Worm (Caenorhabditis elegans) whole organism, young adult: ENCODE data around the gene dhhc-14.
"Not testable (repeated sequence)": the region's sequence is repeated elsewhere in the genome, so short reads cannot be mapped to it uniquely, and the experiment has no call there.

Experiments
- F22D6.2 ChIP-seq: sonication (generic microtip); optimal IDR thresholded peaks from 2 replicates; lab custom pipeline; 2016; ENCODE audit warnings: mild to moderate bottlenecking, missing genetic modification characterization, missing compliant biosample characterization
- F37B4.10 ChIP-seq: fragments of 200-800 bp; sonication (Bioruptor generic); IDR thresholded peaks from 2 replicates; pipeline ENCODE4 v1.3.6; 2022; ENCODE audit warnings: missing genetic modification characterization, missing compliant biosample characterization
- F39B2.1 ChIP-seq: fragments of 200-800 bp; sonication (Bioruptor generic); IDR thresholded peaks from 2 replicates; pipeline ENCODE4 v1.3.6; 2022; ENCODE audit warnings: missing genetic modification reagents, missing genetic modification characterization, missing compliant biosample characterization
- F49E8.2 ChIP-seq: sonication (generic microtip); optimal IDR thresholded peaks from 3 replicates; lab custom pipeline; 2017; ENCODE audit warnings: missing genetic modification characterization, mild to moderate bottlenecking, missing compliant biosample characterization, antibody characterized with exemption, moderate library complexity; ENCODE audit not compliant: insufficient read depth
- F52B5.7 ChIP-seq: sonication (generic microtip); optimal IDR thresholded peaks from 2 replicates; lab custom pipeline; 2016; ENCODE audit warnings: mild to moderate bottlenecking, missing genetic modification characterization, missing compliant biosample characterization
- K11D2.4 ChIP-seq: fragments of 200-800 bp; sonication (Bioruptor generic); IDR thresholded peaks from 2 replicates; pipeline ENCODE4 v1.3.6; 2022; ENCODE audit warnings: missing genetic modification reagents, missing genetic modification characterization, missing compliant biosample characterization
- K12H6.12 ChIP-seq: fragments of 200-800 bp; sonication (Bioruptor generic); optimal IDR thresholded peaks from 2 replicates; lab custom pipeline; 2018; ENCODE audit warnings: mild to moderate bottlenecking, missing genetic modification characterization, missing compliant biosample characterization
- T07F8.4 ChIP-seq: sonication (generic microtip); optimal IDR thresholded peaks from 2 replicates; lab custom pipeline; 2016; ENCODE audit warnings: mild to moderate bottlenecking, missing genetic modification characterization, moderate library complexity, missing compliant biosample characterization
- T26A5.8 ChIP-seq: sonication (generic microtip); optimal IDR thresholded peaks from 2 replicates; lab custom pipeline; 2016; ENCODE audit warnings: missing genetic modification characterization, missing compliant biosample characterization
- Y56A3A.18 ChIP-seq: fragments of 200-800 bp; sonication (Bioruptor generic); IDR thresholded peaks from 2 replicates; pipeline ENCODE4 v1.3.6; 2022; ENCODE audit warnings: missing genetic modification reagents, missing genetic modification characterization, missing compliant biosample characterization
- akir-1 ChIP-seq: fragments of 200-800 bp; sonication (Bioruptor generic); optimal IDR thresholded peaks from 2 replicates; lab custom pipeline; 2018; ENCODE audit warnings: mild to moderate bottlenecking, missing genetic modification characterization, moderate library complexity, missing compliant biosample characterization
- ama-1 ChIP-seq, 3 experiments: fragments of 150-350 bp in 1 of 3; sonication (generic microtip) in 2 of 3; optimal IDR thresholded peaks; 2 replicates each; lab custom pipeline; 2014 to 2018; ENCODE audit warnings: missing biosample characterization in 2 of 3, missing genetic modification characterization in 2 of 3, missing genetic modification reagents in 2 of 3
- aptf-2 ChIP-seq: fragments of 200-800 bp; sonication (Bioruptor generic); conservative IDR thresholded peaks from 2 replicates; pipeline ENCODE4 v1.3.6; 2022; ENCODE audit warnings: missing genetic modification reagents, missing genetic modification characterization, missing compliant biosample characterization
- attf-6 ChIP-seq: fragments of 200-800 bp; sonication (Bioruptor generic); IDR thresholded peaks from 2 replicates; pipeline ENCODE4 v1.3.6; 2022; ENCODE audit warnings: missing genetic modification reagents, missing genetic modification characterization, missing compliant biosample characterization
- bed-2 ChIP-seq: fragments of 200-800 bp; sonication (Bioruptor generic); IDR thresholded peaks from 2 replicates; pipeline ENCODE4 v1.3.6; 2022; ENCODE audit warnings: missing genetic modification reagents, missing genetic modification characterization, missing compliant biosample characterization
- cebp-2 ChIP-seq: fragments of 200-800 bp; sonication (Bioruptor generic); IDR thresholded peaks from 2 replicates; pipeline ENCODE4 v1.3.6; 2022; ENCODE audit warnings: missing genetic modification characterization, missing compliant biosample characterization
- ceh-100 ChIP-seq: fragments of 200-800 bp; sonication (Bioruptor generic); IDR thresholded peaks from 2 replicates; pipeline ENCODE4 v1.3.6; 2022; ENCODE audit warnings: missing genetic modification reagents, missing genetic modification characterization, missing compliant biosample characterization
- ceh-40 ChIP-seq: fragments of 200-800 bp; sonication (Bioruptor generic); IDR thresholded peaks from 2 replicates; pipeline ENCODE4 v1.3.6; 2022; ENCODE audit warnings: missing genetic modification characterization, missing compliant biosample characterization
- ceh-58 ChIP-seq: fragments of 200-800 bp; sonication (Bioruptor generic); IDR thresholded peaks from 2 replicates; pipeline ENCODE4 v1.3.6; 2022; ENCODE audit warnings: missing genetic modification characterization, missing compliant biosample characterization
- ceh-79 ChIP-seq: sonication (generic microtip); optimal IDR thresholded peaks from 2 replicates; lab custom pipeline; 2017; ENCODE audit warnings: mild to moderate bottlenecking, missing genetic modification characterization, missing compliant biosample characterization
- chd-7 ChIP-seq: sonication (generic microtip); optimal IDR thresholded peaks from 2 replicates; lab custom pipeline; 2016; ENCODE audit warnings: mild to moderate bottlenecking, missing genetic modification characterization, moderate library complexity, missing compliant biosample characterization
- die-1 ChIP-seq: sonication (generic microtip); optimal IDR thresholded peaks from 2 replicates; lab custom pipeline; 2016; ENCODE audit warnings: missing genotype, mild to moderate bottlenecking, missing genetic modification characterization, missing compliant biosample characterization
- efl-1 ChIP-seq: fragments of 150-350 bp; optimal IDR thresholded peaks from 2 replicates; lab custom pipeline; 2014; ENCODE audit warnings: missing biosample characterization, missing genetic modification reagents, missing genetic modification characterization
- egl-44 ChIP-seq: fragments of 200-800 bp; sonication (Bioruptor generic); IDR thresholded peaks from 2 replicates; pipeline ENCODE4 v1.3.6; 2022; ENCODE audit warnings: missing genetic modification reagents, missing genetic modification characterization, missing compliant biosample characterization
- egrh-3 ChIP-seq: fragments of 200-800 bp; sonication (Bioruptor generic); IDR thresholded peaks from 2 replicates; pipeline ENCODE4 v1.3.6; 2022; ENCODE audit warnings: missing genetic modification reagents, missing genetic modification characterization, missing compliant biosample characterization
- him-1 ChIP-seq: sonication (generic microtip); optimal IDR thresholded peaks from 2 replicates; lab custom pipeline; 2016; ENCODE audit warnings: missing genotype, missing genetic modification reagents, missing genetic modification characterization, missing compliant biosample characterization
- hlh-12 ChIP-seq: sonication (generic microtip); optimal IDR thresholded peaks from 2 replicates; lab custom pipeline; 2016; ENCODE audit warnings: missing genetic modification characterization, missing compliant biosample characterization
- hmg-1.2 ChIP-seq: fragments of 200-800 bp; sonication (Bioruptor generic); IDR thresholded peaks from 2 replicates; pipeline ENCODE4 v1.3.6; 2022; ENCODE audit warnings: missing genetic modification reagents, missing genetic modification characterization, missing compliant biosample characterization
- hrde-1 ChIP-seq: sonication (generic microtip); optimal IDR thresholded peaks from 2 replicates; lab custom pipeline; 2016; ENCODE audit warnings: missing genetic modification characterization, mild to moderate bottlenecking, missing compliant biosample characterization, moderate library complexity, missing genotype, missing genetic modification reagents, borderline replicate concordance
- let-607 ChIP-seq, 2 experiments: fragments of 200-800 bp in 1 of 2; sonication (Bioruptor generic) in 1 of 2; sonication (generic microtip) in 1 of 2; optimal IDR thresholded peaks; 2 replicates each; lab custom pipeline; 2016 to 2018; ENCODE audit warnings: mild to moderate bottlenecking in 2 of 2, missing compliant biosample characterization in 2 of 2, missing genetic modification characterization in 2 of 2, moderate library complexity in 2 of 2, missing genotype in 1 of 2
- lin-26 ChIP-seq: fragments of 200-800 bp; sonication (Bioruptor generic); IDR thresholded peaks from 2 replicates; pipeline ENCODE4 v1.3.6; 2022; ENCODE audit warnings: missing genetic modification reagents, missing genetic modification characterization, missing compliant biosample characterization
- lin-54 ChIP-seq: fragments of 200-800 bp; sonication (Bioruptor generic); optimal IDR thresholded peaks from 2 replicates; lab custom pipeline; 2018; ENCODE audit warnings: mild to moderate bottlenecking, missing genetic modification characterization, missing compliant biosample characterization
- lsl-1 ChIP-seq: fragments of 200-800 bp; sonication (Bioruptor generic); optimal IDR thresholded peaks from 2 replicates; lab custom pipeline; 2018; ENCODE audit warnings: mild to moderate bottlenecking, missing genetic modification characterization, moderate library complexity, missing compliant biosample characterization
- lsy-27 ChIP-seq: sonication (generic microtip); optimal IDR thresholded peaks from 2 replicates; lab custom pipeline; 2017; ENCODE audit warnings: missing genetic modification characterization, mild to moderate bottlenecking, missing compliant biosample characterization, antibody characterized with exemption, missing genotype, borderline replicate concordance; ENCODE audit not compliant: insufficient read depth
- madf-10 ChIP-seq: sonication (generic microtip); optimal IDR thresholded peaks from 2 replicates; lab custom pipeline; 2016; ENCODE audit warnings: mild to moderate bottlenecking, missing genetic modification characterization, missing compliant biosample characterization
- madf-6 ChIP-seq: fragments of 200-800 bp; sonication (Bioruptor generic); IDR thresholded peaks from 2 replicates; pipeline ENCODE4 v1.3.6; 2022; ENCODE audit warnings: missing genetic modification reagents, missing genetic modification characterization, missing compliant biosample characterization
- mel-28 ChIP-seq: sonication (generic microtip); optimal IDR thresholded peaks from 2 replicates; lab custom pipeline; 2016; ENCODE audit warnings: borderline replicate concordance, mild to moderate bottlenecking, missing genetic modification characterization, missing compliant biosample characterization
- nfya-1 ChIP-seq: sonication (generic microtip); optimal IDR thresholded peaks from 2 replicates; lab custom pipeline; 2017; ENCODE audit warnings: antibody characterized with exemption, missing compliant biosample characterization, missing genetic modification characterization, borderline replicate concordance; ENCODE audit not compliant: insufficient read depth
- nfya-2 ChIP-seq: fragments of 200-800 bp; sonication (Bioruptor generic); IDR thresholded peaks from 2 replicates; pipeline ENCODE4 v1.3.6; 2022; ENCODE audit warnings: missing genetic modification reagents, missing genetic modification characterization, missing compliant biosample characterization
- sea-2 ChIP-seq: fragments of 200-800 bp; sonication (Bioruptor generic); IDR thresholded peaks from 2 replicates; pipeline ENCODE4 v1.3.6; 2022; ENCODE audit warnings: missing genetic modification characterization, missing compliant biosample characterization
- snpc-4 ChIP-seq, 5 experiments: fragments of 150-350 bp in 1 of 5; sonication (generic microtip) in 4 of 5; optimal IDR thresholded peaks; 2 replicates each; lab custom pipeline; 2014 to 2018; ENCODE audit warnings: missing genetic modification characterization in 5 of 5, missing biosample characterization in 3 of 5, antibody characterized with exemption in 2 of 5, mild to moderate bottlenecking in 2 of 5, missing compliant biosample characterization in 2 of 5, missing genotype in 2 of 5, moderate library complexity in 2 of 5, missing genetic modification reagents in 1 of 5
- somi-1 ChIP-seq: fragments of 200-800 bp; sonication (Bioruptor generic); optimal IDR thresholded peaks from 2 replicates; lab custom pipeline; 2018; ENCODE audit warnings: mild to moderate bottlenecking, missing genetic modification characterization, missing compliant biosample characterization
- tlf-1 ChIP-seq: fragments of 200-800 bp; sonication (Bioruptor generic); optimal IDR thresholded peaks from 2 replicates; lab custom pipeline; 2018; ENCODE audit warnings: mild to moderate bottlenecking, missing genetic modification characterization, missing compliant biosample characterization
- zfh-2 ChIP-seq: fragments of 200-800 bp; sonication (Bioruptor generic); conservative IDR thresholded peaks from 2 replicates; pipeline ENCODE4 v1.3.6; 2022; ENCODE audit warnings: missing genetic modification reagents, missing genetic modification characterization, missing compliant biosample characterization
- ztf-26 ChIP-seq: sonication (generic microtip); optimal IDR thresholded peaks from 2 replicates; lab custom pipeline; 2017; ENCODE audit warnings: missing genetic modification characterization, missing compliant biosample characterization

Gene dhhc-14

DNA sequence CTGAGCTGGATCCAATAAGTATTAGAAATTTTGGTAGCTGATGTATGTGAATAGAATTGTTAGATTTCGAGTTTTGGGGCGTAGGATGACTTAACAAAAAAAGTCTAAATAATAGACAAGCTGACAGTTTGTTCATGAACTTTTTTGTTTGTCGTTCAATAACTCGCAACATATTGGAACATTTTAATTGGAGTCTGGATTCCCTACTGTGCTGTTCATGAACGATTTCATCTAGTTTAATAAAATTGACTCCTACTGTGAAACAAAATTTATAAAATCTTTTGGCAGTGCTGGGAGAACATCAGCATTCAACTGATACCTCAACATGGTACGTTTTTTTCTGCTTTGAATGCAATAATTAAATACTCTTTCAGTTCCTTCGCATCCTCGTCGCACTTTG is 10.5 kb upstream of the dhhc-14 start, which contains the start of gene nspc-7:
Gene nspc-7, plus strand, starts transcription at position 301 of the 400 bp plus-strand sequence.
- not testable (repeated sequence) for TF ChIP-seq ceh-40; mel-28; lin-26 (GFP tag; lab: Robert Waterston, UW)

DNA sequence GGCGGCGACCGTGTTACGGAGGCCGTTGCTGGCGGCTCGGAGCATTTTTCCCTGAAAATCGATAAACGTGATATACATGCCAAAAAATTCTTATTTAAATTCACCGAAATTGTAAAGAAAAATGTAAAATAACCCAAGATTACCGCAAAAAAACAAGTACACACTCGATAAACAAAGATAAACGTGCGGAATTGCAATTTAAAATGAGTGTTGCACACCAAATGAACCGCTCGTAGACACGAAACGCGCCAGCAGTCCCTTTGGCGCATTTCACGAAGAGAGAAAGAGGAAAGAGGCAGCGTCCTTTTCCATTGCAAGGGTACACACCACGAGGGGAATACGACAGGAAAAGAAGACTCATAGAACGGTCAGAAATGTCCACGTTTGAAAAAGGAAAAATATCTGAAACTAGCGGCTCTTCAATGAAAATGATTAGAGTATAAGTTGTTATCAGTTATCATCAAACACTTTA is 6.1 kb upstream of the dhhc-14 start, which contains the start of gene sdha-1:
Gene sdha-1, minus strand, starts transcription at position 51 of the 472 bp plus-strand sequence.
- TF ChIP-seq F37B4.10 (GFP tag; lab: Robert Waterston, UW) (no peak), sea-2 (GFP tag; lab: Robert Waterston, UW) (no peak), hrde-1 (tag; lab: Kevin White, UChicago) (no peak), F39B2.1 (no peak), F49E8.2 (no peak), F22D6.2 (peak; percentile 2), ztf-26 (tag; lab: Kevin White, UChicago) (peak; percentile 61), madf-10 (peak; percentile 56), egl-44 (no peak), akir-1 (GFP tag; lab: Kevin White, UChicago) (no peak), somi-1 (GFP tag; lab: Kevin White, UChicago) (peak; percentile 70), F52B5.7 (tag; lab: Kevin White, UChicago) (no peak), K12H6.12 (tag; lab: Kevin White, UChicago) (peak; percentile 73), T07F8.4 (tag; lab: Kevin White, UChicago) (no peak), zfh-2 (GFP tag; lab: Robert Waterston, UW) (peak; percentile 76; the same call in 1 of the 2 replicates), K11D2.4 (GFP tag; lab: Robert Waterston, UW) (peak; percentile 78), bed-2 (GFP tag; lab: Robert Waterston, UW) (no peak), chd-7 (tag; lab: Kevin White, UChicago) (peak; percentile 17), hlh-12 (tag; lab: Kevin White, UChicago) (no peak), die-1 (tag; lab: Kevin White, UChicago) (no peak), ama-1 (optimal IDR thresholded peaks at IDR 0.05; lab: Kevin White, UChicago) (no peak), ama-1 (GFP tag; optimal IDR thresholded peaks at IDR 0.05; lab: Kevin White, UChicago) (no peak), madf-6 (GFP tag; lab: Robert Waterston, UW) (no peak), efl-1 (GFP tag; lab: Kevin White, UChicago) (no peak), ceh-79 (tag; lab: Kevin White, UChicago) (no peak), nfya-1 (no peak), him-1 (tag; lab: Kevin White, UChicago) (no peak), snpc-4 (GFP tag; optimal IDR thresholded peaks at IDR 0.05; lab: Kevin White, UChicago) (no peak), snpc-4 (tag; optimal IDR thresholded peaks at IDR 0.05; lab: Kevin White, UChicago) (peak in 3 of 4 experiments; percentile 34 to 50 (median 38)), T26A5.8 (tag; lab: Kevin White, UChicago) (no peak), egrh-3 (no peak), cebp-2 (GFP tag; lab: Robert Waterston, UW) (no peak), lin-54 (GFP tag; lab: Kevin White, UChicago) (peak; percentile 41), tlf-1 (peak; percentile 40), Y56A3A.18 (GFP tag; lab: Robert Waterston, UW) (0 out of 2 replicates have a peak, but pooled peaks have one; percentile 37), aptf-2 (no peak), attf-6 (GFP tag; lab: Robert Waterston, UW) (no peak), lsy-27 (no peak), lsl-1 (GFP tag; lab: Kevin White, UChicago) (no peak), ceh-58 (GFP tag; lab: Robert Waterston, UW) (no peak), hmg-1.2 (GFP tag; lab: Robert Waterston, UW) (peak; percentile 43; the same call in 1 of the 2 replicates), ceh-100 (no peak), let-607 (tag; optimal IDR thresholded peaks at IDR 0.05; lab: Kevin White, UChicago) (peak in 1 of 2 experiments; percentile 35), nfya-2 (GFP tag; lab: Robert Waterston, UW) (no peak)
